Worm (Caenorhabditis elegans): ENCODE data around the gene C17G10.7.
"Not testable (repeated sequence)": the region's sequence is repeated elsewhere in the genome, so short reads cannot be mapped to it uniquely, and the experiment has no call there.

DNA sequence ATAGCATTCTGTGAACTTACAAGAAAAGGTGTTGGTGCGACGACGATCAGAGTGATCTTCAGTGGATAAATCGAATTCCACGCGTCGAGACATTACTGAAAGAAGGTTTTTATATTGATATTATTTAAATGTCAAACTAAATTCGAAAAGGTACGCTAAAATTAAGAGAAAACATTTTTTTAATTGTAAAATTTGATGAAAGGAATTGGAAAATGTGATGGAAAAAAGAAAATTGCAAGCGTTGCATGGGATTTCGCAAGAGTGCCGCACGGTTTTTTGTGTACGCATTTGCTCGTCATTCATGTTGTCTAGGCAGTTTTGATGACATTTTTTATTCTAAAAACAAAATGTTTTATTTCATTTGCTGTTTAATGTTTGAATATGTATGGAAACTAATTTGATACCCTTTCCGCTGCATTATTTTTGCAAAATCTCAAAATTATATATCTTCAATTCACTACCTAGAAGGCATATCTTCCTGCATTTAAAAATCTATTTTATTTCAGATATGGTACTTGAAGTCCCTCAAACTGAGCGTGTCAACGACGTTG lies 23.3 kb upstream of the C17G10.7 start, which contains the start of the genes F59E12.6 and npl-4.1:
- TF ChIP-seq nhr-25 (tag; optimal IDR thresholded peaks at IDR 0.05); R02D3.7 (tag; optimal IDR thresholded peaks at IDR 0.05); ztf-1 (GFP tag; conservative IDR thresholded peaks at IDR 0.05); ama-1 (optimal IDR thresholded peaks at IDR 0.05); zag-1 (tag; optimal IDR thresholded peaks at IDR 0.05); ztf-11 (tag; optimal IDR thresholded peaks at IDR 0.05); fos-1 (tag; optimal IDR thresholded peaks at IDR 0.05); nhr-237 (tag; optimal IDR thresholded peaks at IDR 0.05); ztf-4 (tag; optimal IDR thresholded peaks at IDR 0.05); ceh-82 (tag; optimal IDR thresholded peaks at IDR 0.05); snpc-4 (tag; optimal IDR thresholded peaks at IDR 0.05); lin-39 (tag; optimal IDR thresholded peaks at IDR 0.05); aly-2 (tag; optimal IDR thresholded peaks at IDR 0.05): not testable (repeated sequence)

All from whole organism, L2 larva.